Worm (Caenorhabditis elegans) whole organism, L1 larva: Measurements from ENCODE around the gene T12A7.6.

Experiments
- ama-1 ChIP-seq: fragments of 150-350 bp; optimal IDR thresholded peaks from 2 replicates; lab custom pipeline; 2014
- fkh-10 ChIP-seq: sonication (generic microtip); optimal IDR thresholded peaks from 2 replicates; lab custom pipeline; 2017; ENCODE audit warnings: missing biosample characterization, missing genetic modification reagents, missing genetic modification characterization
- fos-1 ChIP-seq: fragments of 150-350 bp; optimal IDR thresholded peaks from 2 replicates; lab custom pipeline; 2014; ENCODE audit warnings: missing biosample characterization, missing genetic modification characterization
- isw-1 ChIP-seq: fragments of 200-800 bp; sonication (Bioruptor generic); IDR thresholded peaks from 2 replicates; pipeline ENCODE4 v1.3.6; 2022; ENCODE audit warnings: missing genetic modification characterization, missing compliant biosample characterization
- lin-13 ChIP-seq: fragments of 150-350 bp; optimal IDR thresholded peaks from 2 replicates; lab custom pipeline; 2014; ENCODE audit warnings: missing biosample characterization, missing genetic modification reagents, missing genetic modification characterization
- nhr-11 ChIP-seq: fragments of 150-350 bp; optimal IDR thresholded peaks from 2 replicates; lab custom pipeline; 2014; ENCODE audit warnings: missing biosample characterization, missing genetic modification characterization
- unc-130 ChIP-seq: fragments of 150-350 bp; optimal IDR thresholded peaks from 2 replicates; lab custom pipeline; 2017; ENCODE audit warnings: missing biosample characterization, missing genetic modification characterization, inconsistent platforms
- ztf-4 ChIP-seq: fragments of 150-350 bp; optimal IDR thresholded peaks from 2 replicates; lab custom pipeline; 2014; ENCODE audit warnings: missing biosample characterization, missing genetic modification characterization

DNA sequence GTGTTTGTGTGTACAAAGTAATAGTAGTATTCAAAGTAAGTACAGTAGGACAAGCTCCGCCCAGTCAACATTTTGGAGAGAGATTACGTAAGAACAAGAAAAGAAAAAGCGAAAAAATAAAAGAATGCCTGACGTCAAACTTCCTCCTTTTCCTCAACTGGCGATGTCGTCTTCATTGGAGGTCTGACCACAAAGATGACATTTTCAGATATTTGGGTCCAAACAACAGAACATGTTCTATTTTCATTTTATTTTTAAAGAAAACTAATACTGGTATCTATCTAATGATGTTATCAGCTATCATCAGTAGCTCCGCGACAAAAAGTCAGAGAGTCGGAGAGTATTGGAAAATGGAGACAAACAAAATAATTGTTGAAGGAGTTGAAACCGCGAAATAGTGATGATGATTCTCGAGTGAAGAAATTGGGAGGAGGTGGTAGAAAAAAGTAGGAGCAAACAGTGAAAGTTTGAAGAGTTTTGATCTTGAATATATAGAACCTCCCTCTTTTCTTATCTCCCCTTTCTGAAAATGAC lies 24.7 kb downstream of the T12A7.6 start, which contains the start of gene lips-5:
- TF ChIP-seq ztf-4 (tag; lab: Kevin White, UChicago) (no peak), fos-1 (tag; lab: Kevin White, UChicago) (no peak), fkh-10 (no peak), ama-1 (lab: Kevin White, UChicago) (no peak), isw-1 (GFP tag; lab: Robert Waterston, UW) (no peak), lin-13 (no peak), unc-130 (tag; lab: Kevin White, UChicago) (no peak), nhr-11 (tag; lab: Kevin White, UChicago) (no peak)
